Fruit fly (Drosophila melanogaster) whole organism, adult: Measurements from ENCODE around the gene CG34293.

Experiments used
- CG11617 ChIP-seq: fragments of 200-800 bp; sonication (Bioruptor generic); optimal IDR thresholded peaks from 2 replicates; lab custom pipeline; 2017; ENCODE audit warnings: mild to moderate bottlenecking, missing biosample characterization, missing genetic modification reagents, missing genetic modification characterization
- CG12768 ChIP-seq: fragments of 200-800 bp; sonication (Bioruptor generic); optimal IDR thresholded peaks from 2 replicates; lab custom pipeline; 2017; ENCODE audit warnings: missing biosample characterization, missing genetic modification characterization, mild to moderate bottlenecking, moderate library complexity, missing genetic modification reagents
- CG33017 ChIP-seq: fragments of 200-800 bp; sonication (Bioruptor generic); optimal IDR thresholded peaks from 2 replicates; lab custom pipeline; 2018; ENCODE audit warnings: missing biosample characterization, mild to moderate bottlenecking, missing genetic modification characterization, moderate library complexity
- CG5204 ChIP-seq: fragments of 200-800 bp; sonication (Bioruptor generic); optimal IDR thresholded peaks from 2 replicates; lab custom pipeline; 2016; ENCODE audit warnings: missing biosample characterization, missing genetic modification characterization
- CG7045 ChIP-seq: fragments of 200-800 bp; sonication (Bioruptor generic); optimal IDR thresholded peaks from 2 replicates; lab custom pipeline; 2017; ENCODE audit warnings: missing biosample characterization, mild to moderate bottlenecking, missing genetic modification characterization
- Clk ChIP-seq: fragments of 200-800 bp; sonication (Bioruptor generic); optimal IDR thresholded peaks from 2 replicates; lab custom pipeline; 2017; ENCODE audit warnings: missing biosample characterization, missing genetic modification characterization
- Crg-1 ChIP-seq: fragments of 200-800 bp; sonication (Bioruptor generic); optimal IDR thresholded peaks from 2 replicates; lab custom pipeline; 2016; ENCODE audit warnings: missing biosample characterization, missing genetic modification characterization
- Hr96 ChIP-seq: fragments of 200-800 bp; sonication (Bioruptor generic); optimal IDR thresholded peaks from 2 replicates; lab custom pipeline; 2016; ENCODE audit warnings: missing biosample characterization, missing genetic modification characterization
- bab1 ChIP-seq: fragments of 200-800 bp; sonication (Bioruptor generic); optimal IDR thresholded peaks from 3 replicates; lab custom pipeline; 2019; ENCODE audit warnings: missing biosample characterization, mild to moderate bottlenecking, missing genetic modification characterization, moderate library complexity
- cnc ChIP-seq, 2 experiments: fragments of >200 bp; optimal IDR thresholded peaks; 2 replicates each; lab custom pipeline; 2017
- kay ChIP-seq: fragments of 200-800 bp; sonication (Bioruptor generic); peaks from one replicate; lab custom pipeline; 2016; ENCODE audit warnings: missing biosample characterization, missing genetic modification characterization, borderline replicate concordance
- tj ChIP-seq: fragments of 200-800 bp; sonication (Bioruptor generic); optimal IDR thresholded peaks from 3 replicates; lab custom pipeline; 2017; ENCODE audit warnings: missing biosample characterization, mild to moderate bottlenecking, missing genetic modification characterization, moderate library complexity
- toe ChIP-seq: fragments of 200-800 bp; sonication (Bioruptor generic); optimal IDR thresholded peaks from 2 replicates; lab custom pipeline; 2016; ENCODE audit warnings: missing biosample characterization, missing genetic modification characterization

dm6 chr3R:27129580-27130385, 35.6 kb downstream of the CG34293 start:
- peak; percentile 19 for TF ChIP-seq CG7045
- peak; percentile 22 for TF ChIP-seq CG12768
- peak; percentile 14 for TF ChIP-seq Crg-1 (GFP tag; lab: Kevin White, UChicago)
- peak; percentile 13 for TF ChIP-seq Hr96 (GFP tag; lab: Kevin White, UChicago)
- TF ChIP-seq kay (GFP tag; lab: Kevin White, UChicago), result no peak
- TF ChIP-seq Clk, result no peak
- TF ChIP-seq bab1, result peak; percentile 37
- TF ChIP-seq cnc (optimal IDR thresholded peaks at IDR 0.05; lab: Kevin White, UChicago), result no peak
- no peak for TF ChIP-seq CG5204
- peak; percentile 3 for TF ChIP-seq CG11617 (GFP tag; lab: Kevin White, UChicago)
- no peak for TF ChIP-seq toe (GFP tag; lab: Kevin White, UChicago)
- TF ChIP-seq tj (GFP tag; lab: Kevin White, UChicago), result peak; percentile 70
- TF ChIP-seq CG33017 (tag; lab: Kevin White, UChicago), result peak; percentile 8
